Fruit fly (Drosophila melanogaster): Measurements from ENCODE around the gene promL.
A peak's percentile ranks its signal among the peaks of the same experiment; 100 is the strongest.

promL gene

DNA sequence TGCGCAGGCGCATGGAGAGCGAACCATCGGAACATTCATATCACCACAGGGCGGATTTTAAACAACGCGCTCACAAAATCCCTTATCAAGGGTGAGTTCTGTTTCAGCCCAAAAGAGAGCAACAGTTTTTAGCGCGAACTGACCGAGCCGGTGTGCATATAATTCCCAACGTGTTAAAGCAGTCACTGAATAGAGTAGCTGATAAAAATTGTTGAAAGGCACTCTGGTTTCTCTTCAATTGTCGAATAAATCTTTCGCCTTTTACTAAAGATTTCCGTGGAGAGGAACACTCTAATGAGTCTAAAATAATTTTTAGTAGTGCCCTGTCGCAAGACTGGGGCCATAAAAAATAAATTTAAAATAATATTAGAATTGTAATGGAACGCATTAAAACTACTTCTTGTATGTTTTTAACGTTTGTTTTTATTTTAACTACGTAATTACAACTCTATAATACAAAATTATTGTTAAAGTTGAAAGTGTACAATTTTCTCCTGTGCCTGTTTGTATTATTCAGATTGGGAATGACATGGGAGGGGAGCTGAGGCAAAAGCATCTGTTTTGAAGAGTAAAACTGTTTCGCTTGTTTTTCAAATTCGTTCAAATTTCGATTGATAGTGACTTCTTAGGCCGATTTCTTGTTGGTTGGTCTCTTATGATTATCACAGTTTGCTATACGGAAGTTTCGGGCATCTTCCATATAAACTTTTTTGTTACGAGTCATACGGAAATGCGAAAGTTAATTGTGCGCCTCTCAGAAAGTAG, 36.8 kb downstream of the promL start:
- TF ChIP-seq CG7101 (tag; optimal IDR thresholded peaks at IDR 0.05): peak; percentile 44
- TF ChIP-seq Clk (GFP tag; optimal IDR thresholded peaks at IDR 0.05): no peak
- TF ChIP-seq CG12768 (GFP tag; optimal IDR thresholded peaks at IDR 0.05): no peak
- TF ChIP-seq Mnt (GFP tag; optimal IDR thresholded peaks at IDR 0.05): no peak
- no peak for TF ChIP-seq CG7045 (GFP tag; optimal IDR thresholded peaks at IDR 0.05)
- TF ChIP-seq Hr96 (GFP tag; optimal IDR thresholded peaks at IDR 0.05): no peak
- no peak for TF ChIP-seq tj (GFP tag; optimal IDR thresholded peaks at IDR 0.05)
- no peak for TF ChIP-seq ovo (GFP tag; optimal IDR thresholded peaks at IDR 0.05)
- no peak for TF ChIP-seq CG11617 (GFP tag; optimal IDR thresholded peaks at IDR 0.05)
- TF ChIP-seq toe (GFP tag; optimal IDR thresholded peaks at IDR 0.05): no peak
- no peak for TF ChIP-seq cnc (optimal IDR thresholded peaks at IDR 0.05)
- TF ChIP-seq kay (GFP tag; ENCODE audit: borderline replicate concordance): no peak
- TF ChIP-seq CG33017 (tag; optimal IDR thresholded peaks at IDR 0.05): no peak
- no peak for TF ChIP-seq Crg-1 (GFP tag; optimal IDR thresholded peaks at IDR 0.05)
- TF ChIP-seq bab1 (GFP tag; optimal IDR thresholded peaks at IDR 0.05): no peak
- peak; percentile 25 for TF ChIP-seq pad (GFP tag; optimal IDR thresholded peaks at IDR 0.05)
- no peak for TF ChIP-seq CG5204 (GFP tag; optimal IDR thresholded peaks at IDR 0.05)
- TF ChIP-seq CG14711 (tag; optimal IDR thresholded peaks at IDR 0.05): peak; percentile 21
- no peak for TF ChIP-seq cic (GFP tag; optimal IDR thresholded peaks at IDR 0.05)

DNA sequence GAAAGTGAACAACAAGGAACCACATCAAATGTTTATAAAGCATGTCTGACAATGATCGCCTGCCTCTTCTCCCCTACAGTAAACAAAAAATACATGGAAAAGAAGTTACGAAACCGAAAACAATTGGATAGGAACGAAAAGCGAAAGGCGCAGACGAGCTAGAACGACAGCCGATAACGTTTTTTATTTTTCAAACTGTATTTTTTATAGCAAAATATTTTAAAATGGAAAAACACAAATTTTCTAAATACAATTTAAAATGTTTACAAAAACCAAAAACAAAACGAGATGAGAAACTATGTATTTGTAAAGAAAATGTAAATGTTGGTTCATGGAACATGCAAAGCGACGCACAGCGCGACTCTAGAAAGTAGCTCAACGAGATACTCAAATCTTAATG, 38.5 kb downstream of the promL start:
- TF ChIP-seq kay (GFP tag; ENCODE audit: borderline replicate concordance) (peak; percentile 87), Clk (GFP tag; optimal IDR thresholded peaks at IDR 0.05) (no peak)

DNA sequence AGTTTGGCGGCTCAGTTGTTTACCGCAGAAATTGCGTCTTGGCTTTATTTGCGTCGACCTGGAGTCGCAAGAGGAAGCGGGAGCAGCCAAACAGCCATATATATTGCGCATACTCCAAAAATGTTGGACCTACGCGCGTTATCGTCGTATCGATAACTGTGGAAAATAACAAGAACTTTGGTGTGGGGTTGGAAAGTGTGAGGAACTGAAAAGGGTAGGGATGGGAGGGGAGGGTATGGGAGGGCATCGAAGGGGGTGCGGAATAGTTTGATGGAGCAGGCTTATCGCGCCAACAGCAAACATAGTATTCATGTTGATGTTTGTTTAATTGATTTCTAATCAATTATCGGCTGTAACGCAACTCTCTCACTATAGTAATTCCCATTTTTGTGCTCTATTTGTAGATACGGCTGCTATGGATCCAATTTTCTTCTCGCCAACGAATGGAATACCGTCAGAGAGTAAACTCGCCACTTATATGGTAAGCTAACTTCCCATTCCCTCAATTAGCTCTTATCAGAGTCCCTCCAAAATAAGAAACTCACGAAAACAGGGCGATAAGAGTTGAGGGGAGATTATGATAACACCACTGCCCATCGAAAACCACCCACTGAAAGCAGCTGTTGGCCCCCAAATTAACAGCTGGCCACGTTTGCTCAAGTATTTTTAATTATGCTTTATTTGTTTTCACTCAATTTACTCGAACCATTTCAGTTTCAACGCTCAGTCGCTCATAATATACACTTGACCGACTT, 44.0 kb downstream of the promL start:
- TF ChIP-seq cic (GFP tag; optimal IDR thresholded peaks at IDR 0.05) (peak; percentile 82), CG12768 (GFP tag; optimal IDR thresholded peaks at IDR 0.05) (peak; percentile 12), kay (GFP tag; ENCODE audit: borderline replicate concordance) (peak; percentile 71), tj (GFP tag; optimal IDR thresholded peaks at IDR 0.05) (no peak), CG7101 (tag; optimal IDR thresholded peaks at IDR 0.05) (peak; percentile 7), Mnt (GFP tag; optimal IDR thresholded peaks at IDR 0.05) (no peak)

DNA sequence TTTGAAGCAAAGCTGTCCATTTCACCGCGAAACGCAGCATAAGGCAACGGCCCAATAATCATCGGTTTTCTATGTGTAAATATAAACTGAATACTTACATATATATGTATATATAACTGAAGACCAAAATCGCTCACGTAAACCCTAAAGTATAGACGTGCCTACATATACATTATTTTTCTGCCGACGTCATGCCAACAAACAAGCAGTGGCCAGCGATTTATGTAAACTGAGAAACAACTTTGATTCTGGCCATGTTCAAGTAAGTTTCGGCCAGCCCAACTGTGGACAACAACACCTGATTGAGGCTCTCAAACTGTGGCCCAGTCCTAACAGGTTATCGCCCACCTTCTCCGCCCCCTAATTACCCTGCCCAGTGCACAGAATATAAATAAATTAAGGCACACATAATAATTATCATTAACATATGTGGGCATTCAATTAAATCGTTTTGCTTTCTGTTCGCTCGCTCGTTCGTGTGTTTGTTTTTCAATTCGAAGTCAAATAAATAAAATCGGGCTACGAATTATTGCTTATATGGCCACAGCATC, 45.5 kb downstream of the promL start:
- TF ChIP-seq ovo (GFP tag; optimal IDR thresholded peaks at IDR 0.05) (no peak), CG12768 (GFP tag; optimal IDR thresholded peaks at IDR 0.05) (no peak), tj (GFP tag; optimal IDR thresholded peaks at IDR 0.05) (peak; percentile 99), Clk (GFP tag; optimal IDR thresholded peaks at IDR 0.05) (no peak), cnc (optimal IDR thresholded peaks at IDR 0.05) (peak; percentile 55 to 61)

DNA sequence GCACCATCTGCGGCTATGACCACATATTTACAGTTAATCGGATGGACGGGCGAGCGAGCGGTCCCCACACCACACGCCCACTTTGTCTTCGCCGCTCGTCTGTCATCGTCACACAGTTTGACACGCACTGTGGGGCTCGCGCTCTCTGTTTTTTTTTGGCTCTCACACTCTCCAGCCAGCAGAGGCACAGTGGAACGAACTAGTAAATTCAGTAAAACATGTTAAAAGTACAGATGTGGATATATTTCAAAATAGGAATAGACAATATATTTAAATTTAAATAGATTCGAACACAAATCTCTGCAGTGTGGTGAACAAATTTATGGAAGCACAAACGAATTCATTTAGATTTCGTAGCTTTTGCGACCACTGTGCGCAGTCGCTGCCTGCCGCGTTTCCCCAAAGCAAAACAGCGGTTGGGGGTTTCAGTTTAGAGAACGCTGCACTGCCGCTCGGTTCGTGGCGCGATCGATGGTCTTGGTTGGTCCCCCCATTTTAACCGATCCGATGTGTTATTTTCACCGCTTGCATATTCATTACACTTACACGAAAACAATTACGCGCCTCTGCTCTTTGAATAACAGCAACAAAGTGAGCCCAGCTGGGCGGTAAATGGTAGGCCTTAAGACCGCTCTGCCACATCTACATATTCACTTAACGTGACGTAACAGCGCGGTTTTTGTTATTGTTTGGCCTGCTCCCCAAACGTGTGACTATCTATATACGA, 46.2 kb downstream of the promL start:
- TF ChIP-seq pad (GFP tag; optimal IDR thresholded peaks at IDR 0.05): peak; percentile 85
- TF ChIP-seq CG7045 (GFP tag; optimal IDR thresholded peaks at IDR 0.05): peak; percentile 97
- peak; percentile 98 for TF ChIP-seq bab1 (GFP tag; optimal IDR thresholded peaks at IDR 0.05)
- TF ChIP-seq toe (GFP tag; optimal IDR thresholded peaks at IDR 0.05): peak; percentile 97
- TF ChIP-seq Clk (GFP tag; optimal IDR thresholded peaks at IDR 0.05): peak; percentile 96
- TF ChIP-seq kay (GFP tag; ENCODE audit: borderline replicate concordance): peak; percentile 99
- peak; percentile 93 for TF ChIP-seq ovo (GFP tag; optimal IDR thresholded peaks at IDR 0.05)
- TF ChIP-seq CG11617 (GFP tag; optimal IDR thresholded peaks at IDR 0.05): peak; percentile 98
- TF ChIP-seq Hr96 (GFP tag; optimal IDR thresholded peaks at IDR 0.05): peak; percentile 97
- TF ChIP-seq cic (GFP tag; optimal IDR thresholded peaks at IDR 0.05): peak; percentile 92
- TF ChIP-seq cnc (optimal IDR thresholded peaks at IDR 0.05): no peak
- peak; percentile 97 for TF ChIP-seq Crg-1 (GFP tag; optimal IDR thresholded peaks at IDR 0.05)
- TF ChIP-seq CG5204 (GFP tag; optimal IDR thresholded peaks at IDR 0.05): peak; percentile 97
- peak; percentile 98 for TF ChIP-seq CG12768 (GFP tag; optimal IDR thresholded peaks at IDR 0.05)
- TF ChIP-seq tj (GFP tag; optimal IDR thresholded peaks at IDR 0.05): peak; percentile 83
- TF ChIP-seq CG7101 (tag; optimal IDR thresholded peaks at IDR 0.05): peak; percentile 98
- TF ChIP-seq Mnt (GFP tag; optimal IDR thresholded peaks at IDR 0.05): peak; percentile 97
- TF ChIP-seq CG33017 (tag; optimal IDR thresholded peaks at IDR 0.05): peak; percentile 98
- peak; percentile 98 for TF ChIP-seq CG1620 (GFP tag; optimal IDR thresholded peaks at IDR 0.05)
- TF ChIP-seq CG14711 (tag; optimal IDR thresholded peaks at IDR 0.05): peak; percentile 94

All from whole organism, adult.